Fruit fly (Drosophila melanogaster) whole organism, embryonic: ENCODE results near the gene H.

ENCODE experiments used
- Antp ChIP-seq: fragments of 200-800 bp; sonication (Bioruptor generic); optimal IDR thresholded peaks from 3 replicates; lab custom pipeline; 2016; ENCODE audit warnings: missing biosample characterization, missing genetic modification characterization
- CG12071 ChIP-seq: fragments of 200-800 bp; sonication (Bioruptor generic); optimal IDR thresholded peaks from 3 replicates; lab custom pipeline; 2018; ENCODE audit warnings: missing biosample characterization, mild to moderate bottlenecking, missing genetic modification characterization
- CG12769 ChIP-seq: fragments of 200-800 bp; sonication (Bioruptor generic); optimal IDR thresholded peaks from 2 replicates; lab custom pipeline; 2019; ENCODE audit warnings: missing biosample characterization, mild to moderate bottlenecking, missing genetic modification characterization, moderate library complexity
- CG13287 ChIP-seq: fragments of 200-800 bp; sonication (Bioruptor generic); IDR thresholded peaks from 2 replicates; pipeline ENCODE4 v1.3.6; 2022; ENCODE audit warnings: missing biosample characterization, missing genetic modification characterization; ENCODE audit not compliant: partially characterized antibody
- CG13624 ChIP-seq: fragments of 200-800 bp; sonication (Bioruptor generic); optimal IDR thresholded peaks from 2 replicates; lab custom pipeline; 2016; ENCODE audit warnings: missing biosample characterization, missing genetic modification characterization
- CG14014 ChIP-seq: fragments of 200-800 bp; sonication (Bioruptor generic); IDR thresholded peaks from 2 replicates; pipeline ENCODE4 v1.3.6; 2022; ENCODE audit warnings: missing biosample characterization, missing genetic modification characterization
- CG17186 ChIP-seq: fragments of 200-800 bp; sonication (Bioruptor generic); optimal IDR thresholded peaks from 3 replicates; lab custom pipeline; 2017; ENCODE audit warnings: missing biosample characterization, missing genetic modification reagents, missing genetic modification characterization
- CG30403 ChIP-seq: fragments of 200-800 bp; sonication (Bioruptor generic); optimal IDR thresholded peaks from 3 replicates; lab custom pipeline; 2016; ENCODE audit warnings: missing biosample characterization, missing genetic modification characterization
- CG32532 ChIP-seq: fragments of 200-800 bp; sonication (Bioruptor generic); IDR thresholded peaks from 2 replicates; pipeline ENCODE4 v1.3.6; 2022; ENCODE audit warnings: missing biosample characterization, missing genetic modification characterization
- CG3995 ChIP-seq: fragments of 200-800 bp; sonication (Bioruptor generic); optimal IDR thresholded peaks from 3 replicates; lab custom pipeline; 2016; ENCODE audit warnings: missing biosample characterization, missing genetic modification characterization
- CG4282 ChIP-seq: fragments of 200-800 bp; sonication (Bioruptor generic); optimal IDR thresholded peaks from 2 replicates; lab custom pipeline; 2016; ENCODE audit warnings: missing biosample characterization, missing genetic modification characterization
- CG8290 ChIP-seq, 3 experiments: fragments of 200-800 bp; sonication (Bioruptor generic); optimal IDR thresholded peaks; 2 replicates each; lab custom pipeline; 2016 to 2019; ENCODE audit warnings: missing biosample characterization in 3 of 3, missing genetic modification characterization in 3 of 3, mild to moderate bottlenecking in 2 of 3, moderate library complexity in 1 of 3
- CG8924 ChIP-seq: fragments of 200-800 bp; optimal IDR thresholded peaks from 3 replicates; lab custom pipeline; 2019; ENCODE audit warnings: missing biosample characterization, mild to moderate bottlenecking, missing genetic modification characterization, moderate library complexity
- CG9727 ChIP-seq: fragments of 200-800 bp; sonication (Bioruptor generic); optimal IDR thresholded peaks from 3 replicates; lab custom pipeline; 2017; ENCODE audit warnings: missing biosample characterization, mild to moderate bottlenecking, missing genetic modification characterization
- CrebB ChIP-seq: fragments of 200-800 bp; sonication (Bioruptor generic); optimal IDR thresholded peaks from 3 replicates; lab custom pipeline; 2018; ENCODE audit warnings: missing biosample characterization, mild to moderate bottlenecking, missing genetic modification characterization
- Doc2 ChIP-seq: fragments of 200-800 bp; sonication (Bioruptor generic); IDR thresholded peaks from 2 replicates; pipeline ENCODE4 v1.3.6; 2022; ENCODE audit warnings: missing biosample characterization, missing genetic modification characterization
- Drgx ChIP-seq: fragments of 200-800 bp; sonication (Bioruptor generic); IDR thresholded peaks from 2 replicates; pipeline ENCODE4 v1.3.6; 2022; ENCODE audit warnings: missing biosample characterization, missing genetic modification characterization
- HHEX ChIP-seq: fragments of 200-800 bp; sonication (Bioruptor generic); optimal IDR thresholded peaks from 3 replicates; lab custom pipeline; 2017; ENCODE audit warnings: missing biosample characterization, mild to moderate bottlenecking, missing genetic modification characterization, missing genetic modification reagents
- Hey ChIP-seq: fragments of 200-800 bp; sonication (Bioruptor generic); optimal IDR thresholded peaks from 3 replicates; lab custom pipeline; 2018; ENCODE audit warnings: missing biosample characterization, mild to moderate bottlenecking, missing genetic modification characterization
- MESR4 ChIP-seq: fragments of 200-800 bp; sonication (Bioruptor generic); optimal IDR thresholded peaks from 2 replicates; lab custom pipeline; 2018; ENCODE audit warnings: missing biosample characterization, mild to moderate bottlenecking, missing genetic modification characterization, moderate library complexity
- Max ChIP-seq: fragments of 200-800 bp; sonication (Bioruptor generic); optimal IDR thresholded peaks from 2 replicates; lab custom pipeline; 2016; ENCODE audit warnings: missing biosample characterization, mild to moderate bottlenecking, missing genetic modification characterization
- Pdp1 ChIP-seq, 2 experiments: fragments of 200-800 bp; sonication (Bioruptor generic); optimal IDR thresholded peaks; 3 replicates each; lab custom pipeline; 2016; ENCODE audit warnings: missing biosample characterization in 2 of 2, missing genetic modification characterization in 2 of 2, mild to moderate bottlenecking in 1 of 2, moderate library complexity in 1 of 2
- Rfx ChIP-seq: fragments of 200-800 bp; sonication (Bioruptor generic); IDR thresholded peaks from 2 replicates; pipeline ENCODE4 v1.3.6; 2022; ENCODE audit warnings: missing biosample characterization, missing genetic modification characterization
- Sry-β ChIP-seq: fragments of 200-800 bp; sonication (Bioruptor generic); optimal IDR thresholded peaks from 2 replicates; lab custom pipeline; 2018; ENCODE audit warnings: missing biosample characterization, mild to moderate bottlenecking, missing genetic modification characterization, moderate library complexity
- aop ChIP-seq: fragments of 200-800 bp; sonication (Bioruptor generic); IDR thresholded peaks from 2 replicates; pipeline ENCODE4 v1.3.6; 2022; ENCODE audit warnings: missing biosample characterization, missing genetic modification characterization
- ash1 ChIP-seq: fragments of 200-800 bp; sonication (Bioruptor generic); optimal IDR thresholded peaks from 2 replicates; lab custom pipeline; 2018; ENCODE audit warnings: missing biosample characterization, mild to moderate bottlenecking, missing genetic modification characterization
- chm ChIP-seq: fragments of 200-800 bp; sonication (Bioruptor generic); IDR thresholded peaks from 2 replicates; pipeline ENCODE4 v1.3.6; 2022; ENCODE audit warnings: missing biosample characterization, missing genetic modification characterization
- croc ChIP-seq: fragments of 200-800 bp; sonication (Bioruptor generic); conservative IDR thresholded peaks from 3 replicates; pipeline ENCODE4 v1.3.6; 2022; ENCODE audit warnings: missing biosample characterization, missing genetic modification characterization
- dpn ChIP-seq, 2 experiments: fragments of 200-800 bp; sonication (Bioruptor generic); optimal IDR thresholded peaks; 3 replicates each; lab custom pipeline; 2016; ENCODE audit warnings: missing biosample characterization in 2 of 2, missing genetic modification characterization in 2 of 2
- ewg ChIP-seq: fragments of 200-800 bp; sonication (Bioruptor generic); optimal IDR thresholded peaks from 3 replicates; lab custom pipeline; 2017; ENCODE audit warnings: mild to moderate bottlenecking, missing biosample characterization, missing genetic modification reagents, missing genetic modification characterization
- ftz-f1 ChIP-seq: fragments of 200-800 bp; sonication (Bioruptor generic); optimal IDR thresholded peaks from 2 replicates; lab custom pipeline; 2016; ENCODE audit warnings: missing biosample characterization, missing genetic modification characterization
- gce ChIP-seq: fragments of 200-800 bp; sonication (Bioruptor generic); IDR thresholded peaks from 3 replicates; pipeline ENCODE4 v1.3.6; 2022; ENCODE audit warnings: missing biosample characterization, missing genetic modification characterization
- grn ChIP-seq: fragments of 200-800 bp; sonication (Bioruptor generic); optimal IDR thresholded peaks from 3 replicates; lab custom pipeline; 2017; ENCODE audit warnings: missing biosample characterization, missing genetic modification characterization
- gro ChIP-seq: fragments of 200-800 bp; sonication (Bioruptor generic); optimal IDR thresholded peaks from 2 replicates; lab custom pipeline; 2016; ENCODE audit warnings: missing biosample characterization, missing genetic modification characterization
- hth ChIP-seq: fragments of >200 bp; optimal IDR thresholded peaks from 2 replicates; lab custom pipeline; 2017; ENCODE audit warnings: inconsistent platforms
- mirr ChIP-seq: fragments of 200-800 bp; sonication (Bioruptor generic); optimal IDR thresholded peaks from 3 replicates; lab custom pipeline; 2018; ENCODE audit warnings: missing biosample characterization, mild to moderate bottlenecking, missing genetic modification characterization
- nom ChIP-seq: fragments of 200-800 bp; sonication (Bioruptor generic); optimal IDR thresholded peaks from 2 replicates; lab custom pipeline; 2017; ENCODE audit warnings: missing biosample characterization, missing genetic modification characterization, mild to moderate bottlenecking, moderate library complexity, missing genetic modification reagents
- oc ChIP-seq: fragments of 200-800 bp; sonication (Bioruptor generic); optimal IDR thresholded peaks from 2 replicates; lab custom pipeline; 2018; ENCODE audit warnings: missing biosample characterization, mild to moderate bottlenecking, missing genetic modification characterization, moderate library complexity
- peb ChIP-seq: fragments of 200-800 bp; sonication (Bioruptor generic); IDR thresholded peaks from 2 replicates; pipeline ENCODE4 v1.3.6; 2022; ENCODE audit warnings: missing biosample characterization, missing genetic modification characterization
- pho ChIP-seq: fragments of 200-800 bp; sonication (Bioruptor generic); optimal IDR thresholded peaks from 2 replicates; lab custom pipeline; 2016; ENCODE audit warnings: missing biosample characterization, missing genetic modification characterization
- pita ChIP-seq: fragments of 200-800 bp; sonication (Bioruptor generic); optimal IDR thresholded peaks from 2 replicates; lab custom pipeline; 2017; ENCODE audit warnings: missing biosample characterization, mild to moderate bottlenecking, missing genetic modification characterization
- rib ChIP-seq: fragments of 200-800 bp; sonication (Bioruptor generic); IDR thresholded peaks from 2 replicates; pipeline ENCODE4 v1.3.6; 2022; ENCODE audit warnings: missing biosample characterization, missing genetic modification characterization
- slp2 ChIP-seq: fragments of 200-800 bp; sonication (Bioruptor generic); optimal IDR thresholded peaks from 2 replicates; lab custom pipeline; 2016; ENCODE audit warnings: missing biosample characterization, missing genetic modification characterization
- ssp ChIP-seq: fragments of 200-800 bp; sonication (Bioruptor generic); IDR thresholded peaks from 2 replicates; pipeline ENCODE4 v1.3.6; 2022; ENCODE audit warnings: missing biosample characterization, missing genetic modification characterization
- tna ChIP-seq: fragments of 200-800 bp; sonication (Bioruptor generic); IDR thresholded peaks from 2 replicates; pipeline ENCODE4 v1.3.6; 2022; ENCODE audit warnings: missing biosample characterization, missing genetic modification characterization; ENCODE audit not compliant: partially characterized antibody
- unc-4 ChIP-seq: fragments of 200-800 bp; sonication (Bioruptor generic); IDR thresholded peaks from 2 replicates; pipeline ENCODE4 v1.3.6; 2022; ENCODE audit warnings: missing biosample characterization, missing genetic modification characterization; ENCODE audit not compliant: partially characterized antibody
- vnd ChIP-seq: fragments of 200-800 bp; sonication (Bioruptor generic); IDR thresholded peaks from 3 replicates; pipeline ENCODE4 v1.3.6; 2022; ENCODE audit warnings: missing biosample characterization, missing genetic modification characterization; ENCODE audit not compliant: partially characterized antibody
- vvl ChIP-seq: fragments of 200-800 bp; sonication (Bioruptor generic); IDR thresholded peaks from 2 replicates; pipeline ENCODE4 v1.3.6; 2022; ENCODE audit warnings: missing biosample characterization, missing genetic modification characterization
- zf30C ChIP-seq: fragments of 200-800 bp; sonication (Bioruptor generic); optimal IDR thresholded peaks from 3 replicates; lab custom pipeline; 2018; ENCODE audit warnings: missing biosample characterization, mild to moderate bottlenecking, missing genetic modification characterization

The H gene

dm6 chr3R:20574535-20574980 lies 47.2 kb upstream of the H start (continued):
- 0 out of 2 replicates have a peak, but pooled peaks have one; percentile 38 for TF ChIP-seq unc-4 (GFP tag; lab: Robert Waterston, UW)
- no peak for TF ChIP-seq ewg
- peak; percentile 15; the same call in 1 of the 2 replicates for TF ChIP-seq Rfx (GFP tag; lab: Robert Waterston, UW)
- TF ChIP-seq CG8924 (tag; lab: Kevin White, UChicago) = peak; percentile 12
- peak; percentile 58 for TF ChIP-seq MESR4 (GFP tag; lab: Kevin White, UChicago)
- no peak for TF ChIP-seq ssp (GFP tag; lab: Robert Waterston, UW)
- peak; percentile 90 for TF ChIP-seq Hey (tag; lab: Kevin White, UChicago)
- peak; percentile 9 for TF ChIP-seq pho (GFP tag; lab: Kevin White, UChicago)
- peak; percentile 33 for TF ChIP-seq CG12071
- 0 out of 2 replicates have a peak, but pooled peaks have one; percentile 15 for TF ChIP-seq Drgx (GFP tag; lab: Robert Waterston, UW)
- peak; percentile 45; the same call in 1 of the 3 replicates for TF ChIP-seq gce (GFP tag; lab: Robert Waterston, UW)
- TF ChIP-seq slp2 (GFP tag; lab: Kevin White, UChicago) = no peak
- peak; percentile 31; the same call in 1 of the 2 replicates for TF ChIP-seq CG13287
- no peak for TF ChIP-seq pita (GFP tag; lab: Kevin White, UChicago)
- peak; percentile 10; the same call in 1 of the 2 replicates for TF ChIP-seq peb (GFP tag; lab: Robert Waterston, UW)
- peak; percentile 68 for TF ChIP-seq CG12769 (tag; lab: Kevin White, UChicago)
- peak; percentile 28 for TF ChIP-seq zf30C (GFP tag; lab: Kevin White, UChicago)
- TF ChIP-seq Pdp1 (GFP tag; optimal IDR thresholded peaks at IDR 0.05; lab: Kevin White, UChicago) = peak in 1 of 2 experiments; percentile 63
- TF ChIP-seq rib (GFP tag; lab: Robert Waterston, UW) = peak; percentile 47; the same call in 1 of the 2 replicates
- no peak for TF ChIP-seq HHEX (GFP tag; lab: Kevin White, UChicago)
- peak; percentile 49 for TF ChIP-seq gro (GFP tag; lab: Kevin White, UChicago)
- peak; percentile 19 for TF ChIP-seq Antp (GFP tag; lab: Kevin White, UChicago)
- TF ChIP-seq ash1 = no peak
- TF ChIP-seq CG14014 = peak; percentile 12; the same call in 1 of the 2 replicates
- peak; percentile 52 for TF ChIP-seq CrebB (tag; lab: Kevin White, UChicago)
- peak; percentile 17 for TF ChIP-seq CG9727 (GFP tag; lab: Kevin White, UChicago)
- peak; percentile 58 for TF ChIP-seq Max (GFP tag; lab: Kevin White, UChicago)
- peak; percentile 44 for TF ChIP-seq CG3995 (GFP tag; lab: Kevin White, UChicago)
- TF ChIP-seq CG30403 (GFP tag; lab: Kevin White, UChicago) = no peak
- TF ChIP-seq chm = peak; percentile 62
- no peak for TF ChIP-seq aop (GFP tag; lab: Robert Waterston, UW)
- TF ChIP-seq vvl = peak; percentile 32; the same call in 1 of the 2 replicates
- TF ChIP-seq croc (GFP tag; lab: Robert Waterston, UW) = no peak
- no peak for TF ChIP-seq hth
- peak in 1 of 2 experiments; percentile 21 for TF ChIP-seq dpn (GFP tag; optimal IDR thresholded peaks at IDR 0.05; lab: Kevin White, UChicago)
- TF ChIP-seq tna (GFP tag; lab: Robert Waterston, UW) = 0 out of 2 replicates have a peak, but pooled peaks have one; percentile 45
- 0 out of 3 replicates have a peak, but pooled peaks have one; percentile 24 for TF ChIP-seq vnd
- TF ChIP-seq oc (tag; lab: Kevin White, UChicago) = no peak
- TF ChIP-seq grn (GFP tag; lab: Kevin White, UChicago) = peak; percentile 83
- no peak for TF ChIP-seq Doc2 (GFP tag; lab: Robert Waterston, UW)
- TF ChIP-seq Sry-β (GFP tag; lab: Kevin White, UChicago) = no peak
- TF ChIP-seq CG8290 (GFP tag; optimal IDR thresholded peaks at IDR 0.05; lab: Kevin White, UChicago) = no peak
- TF ChIP-seq CG8290 (tag; optimal IDR thresholded peaks at IDR 0.05; lab: Kevin White, UChicago) = peak in 1 of 2 experiments; percentile 62
- TF ChIP-seq CG4282 (GFP tag; lab: Kevin White, UChicago) = no peak
- TF ChIP-seq CG32532 (GFP tag; lab: Robert Waterston, UW) = peak; percentile 52; the same call in 1 of the 2 replicates
- TF ChIP-seq CG17186 (GFP tag; lab: Kevin White, UChicago) = no peak
- peak; percentile 11 for TF ChIP-seq CG13624 (GFP tag; lab: Kevin White, UChicago)
- TF ChIP-seq ftz-f1 (GFP tag; lab: Kevin White, UChicago) = peak; percentile 38
- TF ChIP-seq nom (GFP tag; lab: Kevin White, UChicago) = no peak
- TF ChIP-seq mirr (GFP tag; lab: Kevin White, UChicago) = peak; percentile 95
